Worm (Caenorhabditis elegans): Measurements from ENCODE around the gene Y41C4A.32.

The Y41C4A.32 gene

ce11 chrIII:11732943-11733342 is 11.4 kb downstream of the Y41C4A.32 start:
- TF ChIP-seq elt-2 (tag; optimal IDR thresholded peaks at IDR 0.05) (no peak), nfya-1 (tag; optimal IDR thresholded peaks at IDR 0.05; ENCODE audit: insufficient read depth) (no peak), ceh-28 (tag; optimal IDR thresholded peaks at IDR 0.05) (peak; percentile 97), lin-39 (tag; optimal IDR thresholded peaks at IDR 0.05) (no peak), skn-1 (tag; optimal IDR thresholded peaks at IDR 0.05) (no peak), nhr-25 (tag; optimal IDR thresholded peaks at IDR 0.05) (no peak)

- no peak for TF ChIP-seq nhr-23 (tag; optimal IDR thresholded peaks at IDR 0.05)
- TF ChIP-seq pqm-1 (tag; optimal IDR thresholded peaks at IDR 0.05) = no peak
- no peak for TF ChIP-seq sea-2 (GFP tag; optimal IDR thresholded peaks at IDR 0.05)
- no peak for TF ChIP-seq nhr-77 (tag; optimal IDR thresholded peaks at IDR 0.05)
- TF ChIP-seq hmg-11 (tag; optimal IDR thresholded peaks at IDR 0.05) = no peak
- no peak for TF ChIP-seq ceh-16 (tag; optimal IDR thresholded peaks at IDR 0.05)
- TF ChIP-seq nhr-76 (tag; optimal IDR thresholded peaks at IDR 0.05) = no peak
- no peak for TF ChIP-seq aly-2 (tag; optimal IDR thresholded peaks at IDR 0.05)
- no peak for TF ChIP-seq mdl-1 (tag; optimal IDR thresholded peaks at IDR 0.05)
- no peak for TF ChIP-seq unc-39 (tag; optimal IDR thresholded peaks at IDR 0.05)
Measured at ce11 chrIII:11737527-11737926, 16.0 kb downstream of the Y41C4A.32 start, which contains the start of gene sup-1. Gene sup-1, minus strand, starts transcription at chrIII:11737627.

ce11 chrIII:11738482-11738881 is 17.0 kb downstream of the Y41C4A.32 start:
- TF ChIP-seq lin-39 (tag; optimal IDR thresholded peaks at IDR 0.05) (peak; percentile 73), hmg-11 (tag; optimal IDR thresholded peaks at IDR 0.05) (peak; percentile 11), mdl-1 (tag; optimal IDR thresholded peaks at IDR 0.05) (peak; percentile 21), unc-62 (GFP tag; optimal IDR thresholded peaks at IDR 0.05) (no peak), nhr-28 (tag; optimal IDR thresholded peaks at IDR 0.05) (no peak), lin-15B (tag; optimal IDR thresholded peaks at IDR 0.05) (peak; percentile 17), fos-1 (tag; optimal IDR thresholded peaks at IDR 0.05) (no peak), nfya-1 (tag; optimal IDR thresholded peaks at IDR 0.05; ENCODE audit: insufficient read depth) (peak; percentile 73), egl-27 (tag; optimal IDR thresholded peaks at IDR 0.05) (no peak), pqm-1 (tag; optimal IDR thresholded peaks at IDR 0.05) (no peak), elt-1 (tag; optimal IDR thresholded peaks at IDR 0.05) (peak; percentile 24)

- TF ChIP-seq ama-1 (optimal IDR thresholded peaks at IDR 0.05) (no peak), mml-1 (tag; optimal IDR thresholded peaks at IDR 0.05) (no peak), nhr-12 (tag; optimal IDR thresholded peaks at IDR 0.05) (no peak), ceh-9 (tag; optimal IDR thresholded peaks at IDR 0.05) (no peak), nhr-25 (tag; optimal IDR thresholded peaks at IDR 0.05) (peak; percentile 8), pha-4 (tag; optimal IDR thresholded peaks at IDR 0.05) (peak; percentile 73)
Measured at ce11 chrIII:11740868-11741267, 19.4 kb downstream of the Y41C4A.32 start.

DNA sequence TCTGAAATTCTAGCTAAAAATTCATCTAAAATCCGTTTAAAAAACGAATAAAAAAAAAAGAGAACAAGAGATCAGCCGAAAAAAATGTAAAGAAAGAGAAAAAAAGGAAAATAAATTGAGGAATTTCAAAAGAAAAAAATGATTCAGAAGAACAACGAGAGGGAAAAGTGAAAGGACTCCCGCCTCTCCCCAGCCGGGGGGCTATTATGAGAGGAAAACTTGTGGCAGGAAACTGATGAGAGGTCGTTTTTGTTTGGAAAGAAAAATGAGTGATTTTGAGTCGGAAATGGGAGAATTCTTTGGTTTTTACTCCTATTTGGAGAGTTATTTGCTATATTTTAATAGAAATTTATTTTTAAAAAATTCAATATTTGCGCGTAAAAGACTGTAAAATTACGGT is 20.7 kb downstream of the Y41C4A.32 start:
- TF ChIP-seq jun-1 (tag; optimal IDR thresholded peaks at IDR 0.05) (no peak), ceh-82 (tag; optimal IDR thresholded peaks at IDR 0.05) (no peak), eor-1 (tag; optimal IDR thresholded peaks at IDR 0.05) (no peak), egl-27 (tag; optimal IDR thresholded peaks at IDR 0.05) (no peak), snpc-4 (tag; optimal IDR thresholded peaks at IDR 0.05) (no peak), elt-3 (tag; optimal IDR thresholded peaks at IDR 0.05) (no peak), elt-2 (tag; optimal IDR thresholded peaks at IDR 0.05) (no peak), ztf-4 (tag; optimal IDR thresholded peaks at IDR 0.05) (no peak), elt-1 (tag; optimal IDR thresholded peaks at IDR 0.05) (no peak), pha-4 (tag; optimal IDR thresholded peaks at IDR 0.05) (no peak), egl-5 (tag; optimal IDR thresholded peaks at IDR 0.05) (no peak), lin-39 (tag; optimal IDR thresholded peaks at IDR 0.05) (no peak), zag-1 (tag; optimal IDR thresholded peaks at IDR 0.05) (no peak), nhr-11 (tag; optimal IDR thresholded peaks at IDR 0.05) (no peak), nhr-28 (tag; optimal IDR thresholded peaks at IDR 0.05) (no peak), R02D3.7 (tag; optimal IDR thresholded peaks at IDR 0.05) (no peak)

Measured in whole organism, L3 larva.